Worm (Caenorhabditis elegans) whole organism, L1 larva: ENCODE results near the gene eelo-1.
A peak's percentile ranks its signal among the peaks of the same experiment; 100 is the strongest.

ENCODE experiments used
- C04F5.9 ChIP-seq: sonication (generic microtip); optimal IDR thresholded peaks from 2 replicates; lab custom pipeline; 2016; ENCODE audit warnings: missing genetic modification characterization, missing compliant biosample characterization
- C16A3.4 ChIP-seq: fragments of 150-350 bp; optimal IDR thresholded peaks from 2 replicates; lab custom pipeline; 2014; ENCODE audit warnings: missing biosample characterization, missing genetic modification characterization
- alr-1 ChIP-seq: fragments of 200-800 bp; sonication (Bioruptor generic); optimal IDR thresholded peaks from 2 replicates; lab custom pipeline; 2018; ENCODE audit warnings: borderline replicate concordance, mild to moderate bottlenecking, missing genetic modification characterization, missing compliant biosample characterization
- aly-2 ChIP-seq: fragments of 150-350 bp; optimal IDR thresholded peaks from 2 replicates; lab custom pipeline; 2014; ENCODE audit warnings: missing biosample characterization, missing genetic modification characterization
- ama-1 ChIP-seq: fragments of 150-350 bp; optimal IDR thresholded peaks from 2 replicates; lab custom pipeline; 2014
- blmp-1 ChIP-seq: fragments of 150-350 bp; optimal IDR thresholded peaks from 2 replicates; lab custom pipeline; 2014; ENCODE audit warnings: missing biosample characterization, missing genetic modification characterization
- ceh-8 ChIP-seq: fragments of 200-800 bp; sonication (Bioruptor generic); optimal IDR thresholded peaks from 2 replicates; lab custom pipeline; 2018; ENCODE audit warnings: mild to moderate bottlenecking, missing genetic modification characterization, moderate library complexity, missing compliant biosample characterization
- ceh-82 ChIP-seq, 3 experiments: fragments of 150-350 bp in 1 of 3; sonication (generic microtip) in 2 of 3; optimal IDR thresholded peaks; 2 replicates each; lab custom pipeline; 2014 to 2017; ENCODE audit warnings: missing biosample characterization in 3 of 3, missing genetic modification characterization in 3 of 3
- ceh-88 ChIP-seq: fragments of 200-800 bp; sonication (Bioruptor generic); IDR thresholded peaks from 2 replicates; pipeline ENCODE4 v1.3.6; 2022; ENCODE audit warnings: missing genetic modification characterization, missing compliant biosample characterization
- dpl-1 ChIP-seq, 3 experiments: fragments of 150-350 bp in 2 of 3; sonication (generic microtip) in 1 of 3; optimal IDR thresholded peaks; 2 replicates each; lab custom pipeline; 2014 to 2017; ENCODE audit warnings: missing biosample characterization in 3 of 3, missing genetic modification characterization in 3 of 3, missing genetic modification reagents in 3 of 3
- dsc-1 ChIP-seq: sonication (generic microtip); optimal IDR thresholded peaks from 2 replicates; lab custom pipeline; 2016; ENCODE audit warnings: mild to moderate bottlenecking, missing genetic modification characterization, missing compliant biosample characterization
- efl-3 ChIP-seq: fragments of 200-800 bp; sonication (Bioruptor generic); optimal IDR thresholded peaks from 2 replicates; lab custom pipeline; 2018; ENCODE audit warnings: mild to moderate bottlenecking, missing genetic modification characterization, missing compliant biosample characterization
- egl-13 ChIP-seq: sonication (generic microtip); optimal IDR thresholded peaks from 2 replicates; lab custom pipeline; 2016; ENCODE audit warnings: missing genotype, missing genetic modification reagents, missing genetic modification characterization, missing compliant biosample characterization
- egl-27 ChIP-seq, 2 experiments: fragments of 150-350 bp in 1 of 2; sonication (generic microtip); optimal IDR thresholded peaks; 3 replicates each; lab custom pipeline; 2017 to 2018; ENCODE audit warnings: missing biosample characterization in 2 of 2, missing genetic modification characterization in 2 of 2, missing genetic modification reagents in 2 of 2
- elt-3 ChIP-seq, 6 experiments: fragments of 150-350 bp in 1 of 6; sonication (generic microtip); optimal IDR thresholded peaks; 2 replicates each; lab custom pipeline; 2017 to 2018; ENCODE audit warnings: missing biosample characterization in 6 of 6, missing genetic modification characterization in 6 of 6, inconsistent platforms in 1 of 6
- fkh-8 ChIP-seq: sonication (generic microtip); optimal IDR thresholded peaks from 2 replicates; lab custom pipeline; 2016; ENCODE audit warnings: mild to moderate bottlenecking, missing genetic modification characterization, missing compliant biosample characterization
- fos-1 ChIP-seq: fragments of 150-350 bp; optimal IDR thresholded peaks from 2 replicates; lab custom pipeline; 2014; ENCODE audit warnings: missing biosample characterization, missing genetic modification characterization
- hlh-17 ChIP-seq: fragments of 200-800 bp; sonication (Bioruptor generic); optimal IDR thresholded peaks from 2 replicates; lab custom pipeline; 2018; ENCODE audit warnings: missing genetic modification characterization, mild to moderate bottlenecking, missing compliant biosample characterization, moderate library complexity, borderline replicate concordance
- irx-1 ChIP-seq: sonication (generic microtip); optimal IDR thresholded peaks from 2 replicates; lab custom pipeline; 2016; ENCODE audit warnings: missing genetic modification characterization, missing compliant biosample characterization
- isw-1 ChIP-seq: fragments of 200-800 bp; sonication (Bioruptor generic); IDR thresholded peaks from 2 replicates; pipeline ENCODE4 v1.3.6; 2022; ENCODE audit warnings: missing genetic modification characterization, missing compliant biosample characterization
- jun-1 ChIP-seq: fragments of 150-350 bp; optimal IDR thresholded peaks from 2 replicates; lab custom pipeline; 2014; ENCODE audit warnings: missing biosample characterization, missing genetic modification reagents, missing genetic modification characterization
- lin-14 ChIP-seq: fragments of 200-800 bp; sonication (Bioruptor generic); optimal IDR thresholded peaks from 2 replicates; lab custom pipeline; 2018; ENCODE audit warnings: mild to moderate bottlenecking, missing genetic modification characterization, moderate library complexity, missing compliant biosample characterization
- lin-35 ChIP-seq, 2 experiments: fragments of 150-350 bp; optimal IDR thresholded peaks; 2 replicates each; lab custom pipeline; 2014; ENCODE audit warnings: missing biosample characterization in 2 of 2, missing genetic modification characterization in 2 of 2, missing genetic modification reagents in 2 of 2
- lir-3 ChIP-seq: sonication (generic microtip); optimal IDR thresholded peaks from 2 replicates; lab custom pipeline; 2016; ENCODE audit warnings: mild to moderate bottlenecking, missing genetic modification characterization, moderate library complexity, missing compliant biosample characterization; ENCODE audit not compliant: poor library complexity
- mab-9 ChIP-seq: fragments of 200-800 bp; sonication (Bioruptor generic); IDR thresholded peaks from 2 replicates; pipeline ENCODE4 v1.3.6; 2022; ENCODE audit warnings: missing genetic modification reagents, missing genetic modification characterization, missing compliant biosample characterization
- mef-2 ChIP-seq: fragments of 150-350 bp; optimal IDR thresholded peaks from 2 replicates; lab custom pipeline; 2014; ENCODE audit warnings: missing biosample characterization, missing genetic modification characterization
- mep-1 ChIP-seq: fragments of 150-350 bp; optimal IDR thresholded peaks from 2 replicates; lab custom pipeline; 2014; ENCODE audit warnings: missing biosample characterization, missing genetic modification characterization
- nhr-11 ChIP-seq: fragments of 150-350 bp; optimal IDR thresholded peaks from 2 replicates; lab custom pipeline; 2014; ENCODE audit warnings: missing biosample characterization, missing genetic modification characterization
- nhr-12 ChIP-seq: sonication (generic microtip); optimal IDR thresholded peaks from 2 replicates; lab custom pipeline; 2017; ENCODE audit warnings: missing biosample characterization, missing genetic modification characterization
- nhr-20 ChIP-seq: sonication (generic microtip); optimal IDR thresholded peaks from 2 replicates; lab custom pipeline; 2016; ENCODE audit warnings: mild to moderate bottlenecking, missing genetic modification characterization, missing compliant biosample characterization
- nhr-237 ChIP-seq: fragments of 150-350 bp; optimal IDR thresholded peaks from 2 replicates; lab custom pipeline; 2014; ENCODE audit warnings: missing biosample characterization, missing genetic modification characterization
- nhr-47 ChIP-seq: sonication (generic microtip); optimal IDR thresholded peaks from 2 replicates; lab custom pipeline; 2016; ENCODE audit warnings: mild to moderate bottlenecking, missing genetic modification characterization, moderate library complexity, missing compliant biosample characterization
- nhr-71 ChIP-seq: sonication (generic microtip); optimal IDR thresholded peaks from 2 replicates; lab custom pipeline; 2016; ENCODE audit warnings: mild to moderate bottlenecking, missing genetic modification characterization, moderate library complexity, missing compliant biosample characterization
- nhr-85 ChIP-seq: sonication (generic microtip); peaks from one replicate; lab custom pipeline; 2016; ENCODE audit warnings: missing genetic modification characterization, inconsistent platforms, missing compliant biosample characterization
- pag-3 ChIP-seq: sonication (generic microtip); optimal IDR thresholded peaks from 2 replicates; lab custom pipeline; 2017; ENCODE audit warnings: missing genetic modification characterization, mild to moderate bottlenecking, missing compliant biosample characterization, antibody characterized with exemption, borderline replicate concordance; ENCODE audit not compliant: insufficient read depth
- pax-3 ChIP-seq: fragments of 200-800 bp; sonication (Bioruptor generic); optimal IDR thresholded peaks from 2 replicates; lab custom pipeline; 2018; ENCODE audit warnings: mild to moderate bottlenecking, missing genetic modification characterization, moderate library complexity, missing compliant biosample characterization
- pqm-1 ChIP-seq: sonication (generic microtip); optimal IDR thresholded peaks from 3 replicates; lab custom pipeline; 2017; ENCODE audit warnings: missing biosample characterization, missing genetic modification characterization
- rnt-1 ChIP-seq: sonication (generic microtip); optimal IDR thresholded peaks from 2 replicates; lab custom pipeline; 2016; ENCODE audit warnings: mild to moderate bottlenecking, missing genetic modification characterization, moderate library complexity, missing compliant biosample characterization
- skn-1 ChIP-seq: fragments of 150-350 bp; optimal IDR thresholded peaks from 2 replicates; lab custom pipeline; 2014; ENCODE audit warnings: missing biosample characterization, missing genetic modification characterization
- sox-4 ChIP-seq: sonication (generic microtip); optimal IDR thresholded peaks from 2 replicates; lab custom pipeline; 2016; ENCODE audit warnings: missing genetic modification characterization, missing compliant biosample characterization
- sptf-1 ChIP-seq: fragments of 150-350 bp; optimal IDR thresholded peaks from 2 replicates; lab custom pipeline; 2014; ENCODE audit warnings: missing biosample characterization, missing genetic modification characterization
- sup-37 ChIP-seq: fragments of 200-800 bp; sonication (Bioruptor generic); optimal IDR thresholded peaks from 2 replicates; lab custom pipeline; 2018; ENCODE audit warnings: mild to moderate bottlenecking, missing genetic modification characterization, missing compliant biosample characterization
- swsn-7 ChIP-seq: sonication (generic microtip); optimal IDR thresholded peaks from 2 replicates; lab custom pipeline; 2016; ENCODE audit warnings: missing genetic modification characterization, missing compliant biosample characterization
- tlp-1 ChIP-seq: fragments of 150-350 bp; optimal IDR thresholded peaks from 2 replicates; lab custom pipeline; 2014; ENCODE audit warnings: missing biosample characterization, missing genetic modification characterization
- unc-130 ChIP-seq: fragments of 150-350 bp; optimal IDR thresholded peaks from 2 replicates; lab custom pipeline; 2017; ENCODE audit warnings: missing biosample characterization, missing genetic modification characterization, inconsistent platforms
- unc-30 ChIP-seq: sonication (generic microtip); optimal IDR thresholded peaks from 2 replicates; lab custom pipeline; 2017; ENCODE audit warnings: missing biosample characterization, missing genetic modification characterization
- unc-86 ChIP-seq: sonication (generic microtip); optimal IDR thresholded peaks from 2 replicates; lab custom pipeline; 2016; ENCODE audit warnings: missing genetic modification characterization, missing compliant biosample characterization
- unc-98 ChIP-seq: fragments of 200-800 bp; sonication (Bioruptor generic); IDR thresholded peaks from 2 replicates; pipeline ENCODE4 v1.3.6; 2022; ENCODE audit warnings: missing genetic modification characterization, missing compliant biosample characterization
- xbp-1 ChIP-seq: sonication (generic microtip); optimal IDR thresholded peaks from 2 replicates; lab custom pipeline; 2016; ENCODE audit warnings: missing genetic modification characterization, missing compliant biosample characterization
- zag-1 ChIP-seq: fragments of 150-350 bp; optimal IDR thresholded peaks from 2 replicates; lab custom pipeline; 2014; ENCODE audit warnings: missing biosample characterization, missing genetic modification characterization
- ztf-11 ChIP-seq, 2 experiments: sonication (generic microtip); optimal IDR thresholded peaks; 2 replicates each; lab custom pipeline; 2016 to 2017; ENCODE audit warnings: missing genetic modification characterization in 2 of 2, missing biosample characterization in 1 of 2, missing compliant biosample characterization in 1 of 2
- ztf-4 ChIP-seq: fragments of 150-350 bp; optimal IDR thresholded peaks from 2 replicates; lab custom pipeline; 2014; ENCODE audit warnings: missing biosample characterization, missing genetic modification characterization

Gene eelo-1

DNA sequence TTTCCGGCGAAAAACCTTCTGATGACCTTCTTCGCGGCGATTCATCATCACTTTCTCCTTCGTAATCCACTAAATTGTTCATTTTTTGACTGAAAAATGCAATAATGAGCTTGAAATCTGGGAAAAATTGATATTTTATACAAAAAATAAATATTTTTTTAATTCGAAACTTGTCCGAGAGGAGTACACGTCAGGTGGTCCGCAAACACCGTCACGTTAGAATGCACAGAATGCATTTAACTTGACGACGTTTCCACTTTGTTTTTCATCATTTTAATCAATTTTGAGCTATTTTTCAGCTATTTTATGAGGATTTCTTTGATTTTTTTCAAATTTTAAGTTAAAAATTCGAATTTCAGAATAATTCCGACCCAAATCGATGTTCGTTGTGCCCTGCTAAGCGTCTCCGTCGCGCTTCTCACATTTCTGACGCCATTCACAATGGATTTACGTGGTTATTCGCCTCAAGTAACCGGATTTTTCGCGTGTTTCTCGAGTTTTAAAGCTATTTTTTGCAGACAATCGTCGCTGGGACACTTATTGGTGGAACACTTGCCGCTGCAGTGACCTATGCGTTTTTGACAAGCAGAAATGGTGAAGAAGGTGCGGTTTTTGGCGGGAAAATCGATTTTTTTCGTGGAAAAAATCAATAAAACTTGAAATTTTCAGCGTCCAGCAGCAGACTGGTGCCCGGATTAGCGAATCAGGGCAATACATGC lies at the start of gene eelo-1, which contains the start of gene Y67D2.2:
Gene eelo-1, minus strand, starts transcription at position 89 of the 719 bp plus-strand sequence.
Gene Y67D2.2, plus strand, starts transcription at position 360 of the 719 bp plus-strand sequence.
- TF ChIP-seq C04F5.9 (tag; lab: Kevin White, UChicago) = peak; percentile 49
- no peak for TF ChIP-seq nhr-12 (tag; lab: Kevin White, UChicago)
- 0 out of 2 replicates have a peak, but pooled peaks have one; percentile 12 for TF ChIP-seq mab-9 (GFP tag; lab: Robert Waterston, UW)
- TF ChIP-seq lir-3 (tag; lab: Kevin White, UChicago) = no peak
- TF ChIP-seq rnt-1 (tag; lab: Kevin White, UChicago) = peak; percentile 76
- no peak for TF ChIP-seq pax-3 (tag; lab: Kevin White, UChicago)
- no peak for TF ChIP-seq aly-2 (tag; lab: Kevin White, UChicago)
- TF ChIP-seq ceh-8 (GFP tag; lab: Kevin White, UChicago) = peak; percentile 59
- peak; percentile 53 for TF ChIP-seq sox-4
- peak; percentile 59 for TF ChIP-seq nhr-85 (tag; lab: Kevin White, UChicago)
- TF ChIP-seq unc-98 (GFP tag; lab: Robert Waterston, UW) = no peak
- TF ChIP-seq isw-1 (GFP tag; lab: Robert Waterston, UW) = peak; percentile 57
- TF ChIP-seq mef-2 = no peak
- no peak for TF ChIP-seq nhr-11 (tag; lab: Kevin White, UChicago)
- peak; percentile 16 for TF ChIP-seq C16A3.4 (tag; lab: Kevin White, UChicago)
- TF ChIP-seq alr-1 = no peak
- peak; percentile 41 for TF ChIP-seq blmp-1 (tag; lab: Kevin White, UChicago)
- no peak for TF ChIP-seq tlp-1 (tag; lab: Kevin White, UChicago)
- TF ChIP-seq sup-37 (GFP tag; lab: Kevin White, UChicago) = peak; percentile 38
- peak; percentile 51 for TF ChIP-seq egl-13
- no peak for TF ChIP-seq efl-3 (GFP tag; lab: Kevin White, UChicago)
- no peak for TF ChIP-seq hlh-17 (GFP tag; lab: Kevin White, UChicago)
- TF ChIP-seq unc-30 (tag; lab: Kevin White, UChicago) = no peak
- TF ChIP-seq fkh-8 (tag; lab: Kevin White, UChicago) = no peak
- TF ChIP-seq pag-3 (tag; lab: Kevin White, UChicago) = no peak
- TF ChIP-seq ceh-82 (tag; optimal IDR thresholded peaks at IDR 0.05; lab: Kevin White, UChicago) = peak; percentile 52 to 82 (median 63)
- peak; percentile 24 for TF ChIP-seq skn-1
- peak; percentile 72 for TF ChIP-seq unc-130 (tag; lab: Kevin White, UChicago)
- TF ChIP-seq ceh-88 (GFP tag; lab: Robert Waterston, UW) = no peak
- peak; percentile 54 for TF ChIP-seq lin-14
- TF ChIP-seq ztf-11 (tag; optimal IDR thresholded peaks at IDR 0.05; lab: Kevin White, UChicago) = peak in 1 of 2 experiments; percentile 65
- TF ChIP-seq unc-86 (tag; lab: Kevin White, UChicago) = peak; percentile 74
- no peak for TF ChIP-seq nhr-71 (tag; lab: Kevin White, UChicago)
- TF ChIP-seq fos-1 = no peak
- TF ChIP-seq nhr-20 (tag; lab: Kevin White, UChicago) = peak; percentile 69
- peak; percentile 92 for TF ChIP-seq mep-1 (tag; lab: Kevin White, UChicago)
- no peak for TF ChIP-seq sptf-1 (tag; lab: Kevin White, UChicago)
- peak; percentile 70 for TF ChIP-seq irx-1 (tag; lab: Kevin White, UChicago)
- peak; percentile 81 for TF ChIP-seq dsc-1 (tag; lab: Kevin White, UChicago)
- TF ChIP-seq ama-1 (lab: Kevin White, UChicago) = no peak
- peak; percentile 83 for TF ChIP-seq nhr-47 (tag; lab: Kevin White, UChicago)
- TF ChIP-seq lin-35 (GFP tag; optimal IDR thresholded peaks at IDR 0.05; lab: Kevin White, UChicago) = peak; percentile 61 to 69
- TF ChIP-seq egl-27 (tag; optimal IDR thresholded peaks at IDR 0.05; lab: Kevin White, UChicago) = no peak
- no peak for TF ChIP-seq nhr-237
- no peak for TF ChIP-seq zag-1 (tag; lab: Kevin White, UChicago)
- TF ChIP-seq swsn-7 (tag; lab: Kevin White, UChicago) = peak; percentile 79
- no peak for TF ChIP-seq ztf-4 (tag; lab: Kevin White, UChicago)
- TF ChIP-seq jun-1 (tag; lab: Kevin White, UChicago) = no peak
- peak in 2 of 6 experiments; percentile 11 to 35 for TF ChIP-seq elt-3 (tag; optimal IDR thresholded peaks at IDR 0.05; lab: Kevin White, UChicago)
- no peak for TF ChIP-seq pqm-1
- peak; percentile 60 to 77 (median 73) for TF ChIP-seq dpl-1 (GFP tag; optimal IDR thresholded peaks at IDR 0.05; lab: Kevin White, UChicago)
- TF ChIP-seq xbp-1 (tag; lab: Kevin White, UChicago) = peak; percentile 81
